Fruit fly (Drosophila melanogaster): Measurements from ENCODE around the gene CG31668.

The CG31668 gene

dm6 chr2L:2177969-2178809, 27.8 kb downstream of the CG31668 start, which contains the start of gene aop (continued):
- TF ChIP-seq CG9817 (tag; optimal IDR thresholded peaks at IDR 0.05) (no peak), CG9215 (GFP tag; IDR thresholded peaks at IDR 0.05) (no peak), CG18619 (GFP tag; optimal IDR thresholded peaks at IDR 0.05) (peak; percentile 20), NFAT (GFP tag; IDR thresholded peaks at IDR 0.05) (peak; percentile 36; the same call in 1 of the 2 replicates), Sin3A (optimal IDR thresholded peaks at IDR 0.05) (no peak), Atf3 (GFP tag; optimal IDR thresholded peaks at IDR 0.05) (no peak), Blimp-1 (GFP tag; optimal IDR thresholded peaks at IDR 0.05) (peak; percentile 26), Dfd (GFP tag; optimal IDR thresholded peaks at IDR 0.05) (no peak), odd (GFP tag; optimal IDR thresholded peaks at IDR 0.05) (peak; percentile 53), CG15514 (GFP tag; optimal IDR thresholded peaks at IDR 0.05) (peak; percentile 16), zfh1 (GFP tag; IDR thresholded peaks at IDR 0.05) (0 out of 3 replicates have a peak, but pooled peaks have one; percentile 48), CG17912 (GFP tag; optimal IDR thresholded peaks at IDR 0.05) (peak; percentile 57), jing (GFP tag; optimal IDR thresholded peaks at IDR 0.05) (no peak), CG17328 (GFP tag; IDR thresholded peaks at IDR 0.05) (peak; percentile 56), D19B (GFP tag; optimal IDR thresholded peaks at IDR 0.05) (no peak), tap (tag; optimal IDR thresholded peaks at IDR 0.05) (peak; percentile 19), yki (optimal IDR thresholded peaks at IDR 0.05) (no peak), CG34224 (GFP tag; IDR thresholded peaks at IDR 0.05; ENCODE audit: partially characterized antibody) (0 out of 3 replicates have a peak, but pooled peaks have one; percentile 41), Fer3 (tag; optimal IDR thresholded peaks at IDR 0.05) (no peak), Hr51 (GFP tag; optimal IDR thresholded peaks at IDR 0.05) (no peak), CG7839 (tag; optimal IDR thresholded peaks at IDR 0.05) (peak; percentile 21), Doc2 (GFP tag; IDR thresholded peaks at IDR 0.05) (no peak), phol (tag; optimal IDR thresholded peaks at IDR 0.05) (no peak), sna (GFP tag; IDR thresholded peaks at IDR 0.05; ENCODE audit: partially characterized antibody) (no peak), eyg (GFP tag; optimal IDR thresholded peaks at IDR 0.05) (peak; percentile 31), vnd (GFP tag; IDR thresholded peaks at IDR 0.05; ENCODE audit: partially characterized antibody) (no peak), wek (GFP tag; optimal IDR thresholded peaks at IDR 0.05) (no peak), dmrt11E (tag; optimal IDR thresholded peaks at IDR 0.05) (peak; percentile 8), CG1529 (GFP tag; optimal IDR thresholded peaks at IDR 0.05) (peak; percentile 9), CG4854 (GFP tag; optimal IDR thresholded peaks at IDR 0.05) (no peak), usp (GFP tag; optimal IDR thresholded peaks at IDR 0.05) (no peak), E2f1 (GFP tag; IDR thresholded peaks at IDR 0.05) (no peak), CG9437 (GFP tag; optimal IDR thresholded peaks at IDR 0.05) (no peak), CG11560 (tag; IDR thresholded peaks at IDR 0.05) (no peak), br (optimal IDR thresholded peaks at IDR 0.05) (no peak), CG7271 (tag; optimal IDR thresholded peaks at IDR 0.05) (peak; percentile 24), CG3281 (GFP tag; optimal IDR thresholded peaks at IDR 0.05) (peak; percentile 11), CG8944 (GFP tag; optimal IDR thresholded peaks at IDR 0.05) (peak; percentile 10), CG10321 (GFP tag; IDR thresholded peaks at IDR 0.05) (no peak), zfh2 (GFP tag; optimal IDR thresholded peaks at IDR 0.05) (no peak), cato (GFP tag; optimal IDR thresholded peaks at IDR 0.05; ENCODE audit: borderline replicate concordance) (no peak), pros (GFP tag; optimal IDR thresholded peaks at IDR 0.05) (peak; percentile 72), CG13894 (tag; optimal IDR thresholded peaks at IDR 0.05) (peak; percentile 57), Ravus (GFP tag; IDR thresholded peaks at IDR 0.05) (no peak), CG12071 (GFP tag; optimal IDR thresholded peaks at IDR 0.05) (peak; percentile 56), CG1602 (GFP tag; optimal IDR thresholded peaks at IDR 0.05) (no peak), ham (GFP tag; IDR thresholded peaks at IDR 0.05) (no peak), sr (GFP tag; IDR thresholded peaks at IDR 0.05) (peak; percentile 73; the same call in 2 of the 3 replicates), Jarid2 (GFP tag; optimal IDR thresholded peaks at IDR 0.05) (peak; percentile 98)
